Worm (Caenorhabditis elegans) whole organism, young adult: ENCODE data around the gene nhr-80.

Source experiments
- C17E4.6 ChIP-seq: fragments of 200-800 bp; sonication (Bioruptor generic); IDR thresholded peaks from 2 replicates; pipeline ENCODE4 v1.3.6; 2022; ENCODE audit warnings: missing genetic modification reagents, missing genetic modification characterization, missing compliant biosample characterization
- F23B12.7 ChIP-seq: sonication (generic microtip); optimal IDR thresholded peaks from 2 replicates; lab custom pipeline; 2017; ENCODE audit warnings: missing genetic modification characterization, mild to moderate bottlenecking, missing compliant biosample characterization, antibody characterized with exemption, moderate library complexity; ENCODE audit not compliant: insufficient read depth
- F37B4.10 ChIP-seq: fragments of 200-800 bp; sonication (Bioruptor generic); IDR thresholded peaks from 2 replicates; pipeline ENCODE4 v1.3.6; 2022; ENCODE audit warnings: missing genetic modification characterization, missing compliant biosample characterization
- F49E8.2 ChIP-seq: sonication (generic microtip); optimal IDR thresholded peaks from 3 replicates; lab custom pipeline; 2017; ENCODE audit warnings: missing genetic modification characterization, mild to moderate bottlenecking, missing compliant biosample characterization, antibody characterized with exemption, moderate library complexity; ENCODE audit not compliant: insufficient read depth
- Y53F4B.3 ChIP-seq: fragments of 200-800 bp; sonication (Bioruptor generic); IDR thresholded peaks from 2 replicates; pipeline ENCODE4 v1.3.6; 2022; ENCODE audit warnings: missing genetic modification reagents, missing genetic modification characterization, missing compliant biosample characterization
- Y53G8AR.9 ChIP-seq: fragments of 200-800 bp; sonication (Bioruptor generic); conservative IDR thresholded peaks from 2 replicates; pipeline ENCODE4 v1.3.6; 2022; ENCODE audit warnings: missing genetic modification reagents, missing genetic modification characterization, missing compliant biosample characterization
- Y67H2A.10 ChIP-seq: fragments of 200-800 bp; sonication (Bioruptor generic); conservative IDR thresholded peaks from 2 replicates; pipeline ENCODE4 v1.3.6; 2022; ENCODE audit warnings: missing genetic modification reagents, missing genetic modification characterization, missing compliant biosample characterization
- ama-1 ChIP-seq, 3 experiments: fragments of 150-350 bp in 1 of 3; sonication (generic microtip) in 2 of 3; optimal IDR thresholded peaks; 2 replicates each; lab custom pipeline; 2014 to 2018; ENCODE audit warnings: missing biosample characterization in 2 of 3, missing genetic modification characterization in 2 of 3, missing genetic modification reagents in 2 of 3
- atf-7 ChIP-seq: sonication (generic microtip); optimal IDR thresholded peaks from 2 replicates; lab custom pipeline; 2017; ENCODE audit warnings: mild to moderate bottlenecking, missing genetic modification characterization, missing compliant biosample characterization
- ceh-58 ChIP-seq: fragments of 200-800 bp; sonication (Bioruptor generic); IDR thresholded peaks from 2 replicates; pipeline ENCODE4 v1.3.6; 2022; ENCODE audit warnings: missing genetic modification characterization, missing compliant biosample characterization
- chd-7 ChIP-seq: sonication (generic microtip); optimal IDR thresholded peaks from 2 replicates; lab custom pipeline; 2016; ENCODE audit warnings: mild to moderate bottlenecking, missing genetic modification characterization, moderate library complexity, missing compliant biosample characterization
- fkh-3 ChIP-seq: sonication (generic microtip); optimal IDR thresholded peaks from 2 replicates; lab custom pipeline; 2016; ENCODE audit warnings: mild to moderate bottlenecking, missing genetic modification characterization, missing compliant biosample characterization
- gei-17 ChIP-seq: fragments of 200-800 bp; sonication (Bioruptor generic); optimal IDR thresholded peaks from 2 replicates; lab custom pipeline; 2018; ENCODE audit warnings: mild to moderate bottlenecking, missing genetic modification characterization, missing compliant biosample characterization
- hlh-26 ChIP-seq: fragments of 200-800 bp; sonication (Bioruptor generic); conservative IDR thresholded peaks from 2 replicates; pipeline ENCODE4 v1.3.6; 2022; ENCODE audit warnings: missing genetic modification reagents, missing genetic modification characterization, missing compliant biosample characterization
- hmg-1.2 ChIP-seq: fragments of 200-800 bp; sonication (Bioruptor generic); IDR thresholded peaks from 2 replicates; pipeline ENCODE4 v1.3.6; 2022; ENCODE audit warnings: missing genetic modification reagents, missing genetic modification characterization, missing compliant biosample characterization
- lin-40 ChIP-seq: sonication (generic microtip); optimal IDR thresholded peaks from 2 replicates; lab custom pipeline; 2016; ENCODE audit warnings: missing genetic modification characterization, mild to moderate bottlenecking, missing compliant biosample characterization, missing genotype, missing genetic modification reagents
- lsy-27 ChIP-seq: sonication (generic microtip); optimal IDR thresholded peaks from 2 replicates; lab custom pipeline; 2017; ENCODE audit warnings: missing genetic modification characterization, mild to moderate bottlenecking, missing compliant biosample characterization, antibody characterized with exemption, missing genotype, borderline replicate concordance; ENCODE audit not compliant: insufficient read depth
- madf-3 ChIP-seq: fragments of 200-800 bp; sonication (Bioruptor generic); IDR thresholded peaks from 2 replicates; pipeline ENCODE4 v1.3.6; 2022; ENCODE audit warnings: missing genetic modification reagents, missing genetic modification characterization, missing compliant biosample characterization
- nfya-1 ChIP-seq: sonication (generic microtip); optimal IDR thresholded peaks from 2 replicates; lab custom pipeline; 2017; ENCODE audit warnings: antibody characterized with exemption, missing compliant biosample characterization, missing genetic modification characterization, borderline replicate concordance; ENCODE audit not compliant: insufficient read depth
- nhr-27 ChIP-seq: fragments of 200-800 bp; sonication (Bioruptor generic); optimal IDR thresholded peaks from 2 replicates; lab custom pipeline; 2018; ENCODE audit warnings: mild to moderate bottlenecking, missing genetic modification characterization, moderate library complexity, missing compliant biosample characterization
- rcor-1 ChIP-seq: fragments of 200-800 bp; sonication (Bioruptor generic); IDR thresholded peaks from 2 replicates; pipeline ENCODE4 v1.3.6; 2022; ENCODE audit warnings: missing genetic modification reagents, missing genetic modification characterization, missing compliant biosample characterization
- rpc-1 ChIP-seq, 2 experiments: fragments of 150-350 bp in 1 of 2; sonication (generic microtip) in 1 of 2; optimal IDR thresholded peaks; 2 replicates each; lab custom pipeline; 2014 to 2018; ENCODE audit warnings: missing biosample characterization in 1 of 2, missing genetic modification characterization in 1 of 2, missing genetic modification reagents in 1 of 2, missing genotype in 1 of 2
- snpc-4 ChIP-seq, 5 experiments: fragments of 150-350 bp in 1 of 5; sonication (generic microtip) in 4 of 5; optimal IDR thresholded peaks; 2 replicates each; lab custom pipeline; 2014 to 2018; ENCODE audit warnings: missing genetic modification characterization in 5 of 5, missing biosample characterization in 3 of 5, antibody characterized with exemption in 2 of 5, mild to moderate bottlenecking in 2 of 5, missing compliant biosample characterization in 2 of 5, missing genotype in 2 of 5, moderate library complexity in 2 of 5, missing genetic modification reagents in 1 of 5
- somi-1 ChIP-seq: fragments of 200-800 bp; sonication (Bioruptor generic); optimal IDR thresholded peaks from 2 replicates; lab custom pipeline; 2018; ENCODE audit warnings: mild to moderate bottlenecking, missing genetic modification characterization, missing compliant biosample characterization
- sptf-2 ChIP-seq: fragments of 200-800 bp; sonication (Bioruptor generic); optimal IDR thresholded peaks from 2 replicates; lab custom pipeline; 2018; ENCODE audit warnings: mild to moderate bottlenecking, missing genetic modification characterization, missing compliant biosample characterization
- tbx-9 ChIP-seq: sonication (generic microtip); optimal IDR thresholded peaks from 2 replicates; lab custom pipeline; 2016; ENCODE audit warnings: borderline replicate concordance, missing genetic modification characterization, inconsistent platforms, missing compliant biosample characterization
- tlf-1 ChIP-seq: fragments of 200-800 bp; sonication (Bioruptor generic); optimal IDR thresholded peaks from 2 replicates; lab custom pipeline; 2018; ENCODE audit warnings: mild to moderate bottlenecking, missing genetic modification characterization, missing compliant biosample characterization
- zfh-2 ChIP-seq: fragments of 200-800 bp; sonication (Bioruptor generic); conservative IDR thresholded peaks from 2 replicates; pipeline ENCODE4 v1.3.6; 2022; ENCODE audit warnings: missing genetic modification reagents, missing genetic modification characterization, missing compliant biosample characterization
- zim-3 ChIP-seq: sonication (generic microtip); optimal IDR thresholded peaks from 2 replicates; lab custom pipeline; 2017; ENCODE audit warnings: mild to moderate bottlenecking, missing genetic modification characterization, moderate library complexity, missing compliant biosample characterization
- ztf-22 ChIP-seq: fragments of 200-800 bp; sonication (Bioruptor generic); optimal IDR thresholded peaks from 2 replicates; lab custom pipeline; 2018; ENCODE audit warnings: mild to moderate bottlenecking, missing genetic modification characterization, moderate library complexity, missing compliant biosample characterization
- ztf-25 ChIP-seq: fragments of 200-800 bp; sonication (Bioruptor generic); IDR thresholded peaks from 2 replicates; pipeline ENCODE4 v1.3.6; 2022; ENCODE audit warnings: missing genetic modification reagents, missing genetic modification characterization, missing compliant biosample characterization

nhr-80 gene

DNA sequence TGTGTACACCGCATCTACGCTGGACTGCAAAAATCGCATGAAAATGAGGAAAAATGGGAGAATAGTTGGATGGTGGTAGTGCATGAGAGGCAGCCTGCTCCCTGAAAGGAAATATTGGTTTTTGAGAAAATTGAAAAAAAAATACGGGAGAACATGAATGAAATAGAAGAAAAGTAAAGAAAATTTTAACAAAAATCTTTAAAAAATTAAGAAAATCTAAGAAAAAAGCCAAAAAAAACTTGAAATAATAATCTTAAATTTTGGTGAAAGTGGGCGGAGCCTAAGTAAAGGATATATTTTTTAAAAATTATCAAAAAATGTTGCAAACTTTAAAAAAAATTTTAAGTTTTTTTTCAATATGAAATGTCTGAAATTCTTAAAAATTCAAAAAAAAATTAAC is 9.2 kb upstream of the nhr-80 start, which contains the start of gene H10E21.5:
Gene H10E21.5, minus strand, starts transcription at position 101 of the 400 bp plus-strand sequence.
- TF ChIP-seq Y53F4B.3 (GFP tag; lab: Robert Waterston, UW) = no peak
- no peak for TF ChIP-seq snpc-4 (GFP tag; optimal IDR thresholded peaks at IDR 0.05; lab: Kevin White, UChicago)
- no peak for TF ChIP-seq snpc-4 (tag; optimal IDR thresholded peaks at IDR 0.05; lab: Kevin White, UChicago)
- TF ChIP-seq Y67H2A.10 = no peak
- no peak for TF ChIP-seq lsy-27 (tag; lab: Kevin White, UChicago)
- no peak for TF ChIP-seq Y53G8AR.9
- no peak for TF ChIP-seq atf-7 (tag; lab: Kevin White, UChicago)
- no peak for TF ChIP-seq somi-1 (GFP tag; lab: Kevin White, UChicago)
- TF ChIP-seq F49E8.2 (tag; lab: Kevin White, UChicago) = no peak
- TF ChIP-seq zim-3 = no peak
- TF ChIP-seq hmg-1.2 (GFP tag; lab: Robert Waterston, UW) = no peak
- TF ChIP-seq ceh-58 = no peak

DNA sequence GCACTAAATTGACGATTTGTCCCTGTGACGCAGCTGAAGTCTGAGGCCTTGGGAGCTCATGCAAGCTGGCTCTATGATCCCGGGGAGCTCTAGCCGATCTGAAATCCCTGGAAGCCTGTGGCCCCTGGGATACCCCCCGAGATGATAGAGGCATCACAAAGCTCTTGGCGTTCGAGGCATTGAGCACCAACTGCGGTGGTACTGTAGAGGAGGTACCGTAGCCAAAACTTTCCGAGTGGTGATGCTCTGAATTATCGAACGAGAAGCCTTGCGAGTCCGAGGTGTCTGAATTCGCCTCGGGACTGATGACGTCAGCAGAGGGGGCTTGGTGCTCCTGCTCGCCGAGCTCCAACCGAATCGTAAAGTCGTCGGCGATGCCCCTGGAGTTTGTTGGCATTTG is 6.6 kb upstream of the nhr-80 start:
- TF ChIP-seq lin-40 (tag; lab: Kevin White, UChicago) (no peak), ama-1 (optimal IDR thresholded peaks at IDR 0.05; lab: Kevin White, UChicago) (no peak), ama-1 (GFP tag; optimal IDR thresholded peaks at IDR 0.05; lab: Kevin White, UChicago) (peak in 1 of 2 experiments; percentile 17), tlf-1 (GFP tag; lab: Kevin White, UChicago) (no peak), rcor-1 (GFP tag; lab: Robert Waterston, UW) (no peak), sptf-2 (GFP tag; lab: Kevin White, UChicago) (no peak), zfh-2 (GFP tag; lab: Robert Waterston, UW) (peak; percentile 79)

DNA sequence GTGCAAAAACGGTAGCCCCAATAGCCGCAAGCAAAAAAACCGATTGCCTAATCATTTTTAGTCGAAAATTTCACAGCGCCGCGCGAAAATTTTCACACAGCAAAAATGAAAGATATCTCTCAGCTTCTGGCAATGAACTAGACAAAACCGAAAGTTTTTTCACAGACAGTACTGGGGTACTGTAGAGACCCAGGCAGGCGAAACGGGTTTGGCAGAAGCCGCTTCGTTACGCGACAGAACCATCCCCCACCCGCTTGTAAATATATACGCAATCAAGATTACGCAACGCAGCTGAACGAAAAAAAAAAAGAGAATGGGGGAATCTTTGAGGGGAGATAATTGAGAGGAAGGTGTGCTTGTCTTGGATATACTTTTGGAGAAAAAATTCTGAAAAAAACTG is 4.8 kb upstream of the nhr-80 start, which contains the start of gene H10E21.4:
Gene H10E21.4, minus strand, starts transcription at position 167 of the 400 bp plus-strand sequence.
- TF ChIP-seq C17E4.6 = no peak
- TF ChIP-seq hmg-1.2 (GFP tag; lab: Robert Waterston, UW) = no peak
- no peak for TF ChIP-seq F37B4.10
- no peak for TF ChIP-seq nfya-1 (tag; lab: Kevin White, UChicago)
- no peak for TF ChIP-seq Y53F4B.3 (GFP tag; lab: Robert Waterston, UW)
- no peak for TF ChIP-seq tbx-9 (tag; lab: Kevin White, UChicago)
- TF ChIP-seq rpc-1 (optimal IDR thresholded peaks at IDR 0.05; lab: Kevin White, UChicago) = no peak
- no peak for TF ChIP-seq rpc-1 (tag; optimal IDR thresholded peaks at IDR 0.05; lab: Kevin White, UChicago)
- TF ChIP-seq F23B12.7 (tag; lab: Kevin White, UChicago) = no peak
- TF ChIP-seq madf-3 (GFP tag; lab: Robert Waterston, UW) = no peak
- TF ChIP-seq nhr-27 = no peak
- no peak for TF ChIP-seq ztf-22 (GFP tag; lab: Kevin White, UChicago)
- no peak for TF ChIP-seq hlh-26 (GFP tag; lab: Robert Waterston, UW)
- no peak for TF ChIP-seq chd-7 (tag; lab: Kevin White, UChicago)
- no peak for TF ChIP-seq fkh-3 (tag; lab: Kevin White, UChicago)
- TF ChIP-seq ztf-25 (GFP tag; lab: Robert Waterston, UW) = no peak
- TF ChIP-seq, all 124 proteins: peak for 0

DNA sequence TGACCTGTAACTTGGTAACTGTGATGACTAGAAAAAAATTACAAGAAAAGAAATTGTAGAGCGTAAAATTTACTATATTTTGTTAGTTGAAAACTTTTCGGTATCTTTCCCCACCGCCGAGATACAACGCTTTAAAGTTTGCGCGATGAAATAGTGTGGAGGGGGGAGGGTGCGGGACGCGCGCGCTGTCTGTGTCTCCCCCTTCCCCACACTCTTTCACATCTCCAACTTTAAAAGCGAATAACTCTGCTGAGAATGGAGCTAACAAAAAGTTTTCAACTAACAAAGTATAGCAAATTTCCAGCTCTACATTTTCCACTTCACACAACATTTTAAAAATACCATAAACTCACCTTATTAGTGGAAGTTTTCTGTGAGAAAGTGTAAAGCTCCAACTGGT is 2.9 kb upstream of the nhr-80 start:
- TF ChIP-seq gei-17 (GFP tag; lab: Kevin White, UChicago) (no peak), hmg-1.2 (GFP tag; lab: Robert Waterston, UW) (peak; percentile 73)
